Worm (Caenorhabditis elegans) whole organism, L1 larva: Measurements from ENCODE around the gene R08E3.3.
A peak's percentile ranks its signal among the peaks of the same experiment; 100 is the strongest.

Source experiments
- Y116A8C.19 ChIP-seq: sonication (generic microtip); optimal IDR thresholded peaks from 2 replicates; lab custom pipeline; 2016; ENCODE audit warnings: missing compliant biosample characterization, missing genetic modification characterization, borderline replicate concordance
- blmp-1 ChIP-seq: fragments of 150-350 bp; optimal IDR thresholded peaks from 2 replicates; lab custom pipeline; 2014; ENCODE audit warnings: missing biosample characterization, missing genetic modification characterization
- ceh-88 ChIP-seq: fragments of 200-800 bp; sonication (Bioruptor generic); IDR thresholded peaks from 2 replicates; pipeline ENCODE4 v1.3.6; 2022; ENCODE audit warnings: missing genetic modification characterization, missing compliant biosample characterization
- ces-1 ChIP-seq: fragments of 150-350 bp; optimal IDR thresholded peaks from 2 replicates; lab custom pipeline; 2014; ENCODE audit warnings: missing biosample characterization, missing genetic modification reagents, missing genetic modification characterization
- dsc-1 ChIP-seq: sonication (generic microtip); optimal IDR thresholded peaks from 2 replicates; lab custom pipeline; 2016; ENCODE audit warnings: mild to moderate bottlenecking, missing genetic modification characterization, missing compliant biosample characterization
- efl-1 ChIP-seq, 4 experiments: fragments of 150-350 bp; optimal IDR thresholded peaks in 3 of 4; peaks in 1 of 4; 1 replicate in 1 of 4; 2 replicates in 3 of 4; lab custom pipeline; 2014; ENCODE audit warnings: missing biosample characterization in 2 of 4, missing genetic modification characterization in 2 of 4, missing genetic modification reagents in 2 of 4
- egl-27 ChIP-seq, 2 experiments: fragments of 150-350 bp in 1 of 2; sonication (generic microtip); optimal IDR thresholded peaks; 3 replicates each; lab custom pipeline; 2017 to 2018; ENCODE audit warnings: missing biosample characterization in 2 of 2, missing genetic modification characterization in 2 of 2, missing genetic modification reagents in 2 of 2
- elt-2 ChIP-seq: sonication (generic microtip); optimal IDR thresholded peaks from 2 replicates; lab custom pipeline; 2016; ENCODE audit warnings: missing genetic modification characterization, mild to moderate bottlenecking, inconsistent platforms, missing compliant biosample characterization, missing genetic modification reagents
- elt-3 ChIP-seq, 6 experiments: fragments of 150-350 bp in 1 of 6; sonication (generic microtip); optimal IDR thresholded peaks; 2 replicates each; lab custom pipeline; 2017 to 2018; ENCODE audit warnings: missing biosample characterization in 6 of 6, missing genetic modification characterization in 6 of 6, inconsistent platforms in 1 of 6
- ets-5 ChIP-seq: fragments of 200-800 bp; sonication (Bioruptor generic); IDR thresholded peaks from 2 replicates; pipeline ENCODE4 v1.3.6; 2022; ENCODE audit warnings: missing genetic modification characterization, missing compliant biosample characterization
- fkh-10 ChIP-seq: sonication (generic microtip); optimal IDR thresholded peaks from 2 replicates; lab custom pipeline; 2017; ENCODE audit warnings: missing biosample characterization, missing genetic modification reagents, missing genetic modification characterization
- fkh-8 ChIP-seq: sonication (generic microtip); optimal IDR thresholded peaks from 2 replicates; lab custom pipeline; 2016; ENCODE audit warnings: mild to moderate bottlenecking, missing genetic modification characterization, missing compliant biosample characterization
- fos-1 ChIP-seq: fragments of 150-350 bp; optimal IDR thresholded peaks from 2 replicates; lab custom pipeline; 2014; ENCODE audit warnings: missing biosample characterization, missing genetic modification characterization
- jun-1 ChIP-seq: fragments of 150-350 bp; optimal IDR thresholded peaks from 2 replicates; lab custom pipeline; 2014; ENCODE audit warnings: missing biosample characterization, missing genetic modification reagents, missing genetic modification characterization
- lin-14 ChIP-seq: fragments of 200-800 bp; sonication (Bioruptor generic); optimal IDR thresholded peaks from 2 replicates; lab custom pipeline; 2018; ENCODE audit warnings: mild to moderate bottlenecking, missing genetic modification characterization, moderate library complexity, missing compliant biosample characterization
- lin-35 ChIP-seq, 2 experiments: fragments of 150-350 bp; optimal IDR thresholded peaks; 2 replicates each; lab custom pipeline; 2014; ENCODE audit warnings: missing biosample characterization in 2 of 2, missing genetic modification characterization in 2 of 2, missing genetic modification reagents in 2 of 2
- mab-9 ChIP-seq: fragments of 200-800 bp; sonication (Bioruptor generic); IDR thresholded peaks from 2 replicates; pipeline ENCODE4 v1.3.6; 2022; ENCODE audit warnings: missing genetic modification reagents, missing genetic modification characterization, missing compliant biosample characterization
- mef-2 ChIP-seq: fragments of 150-350 bp; optimal IDR thresholded peaks from 2 replicates; lab custom pipeline; 2014; ENCODE audit warnings: missing biosample characterization, missing genetic modification characterization
- mep-1 ChIP-seq: fragments of 150-350 bp; optimal IDR thresholded peaks from 2 replicates; lab custom pipeline; 2014; ENCODE audit warnings: missing biosample characterization, missing genetic modification characterization
- nhr-20 ChIP-seq: sonication (generic microtip); optimal IDR thresholded peaks from 2 replicates; lab custom pipeline; 2016; ENCODE audit warnings: mild to moderate bottlenecking, missing genetic modification characterization, missing compliant biosample characterization
- nhr-76 ChIP-seq: sonication (generic microtip); optimal IDR thresholded peaks from 2 replicates; lab custom pipeline; 2017; ENCODE audit warnings: missing biosample characterization, missing genetic modification characterization
- nhr-77 ChIP-seq: fragments of 150-350 bp; optimal IDR thresholded peaks from 2 replicates; lab custom pipeline; 2014; ENCODE audit warnings: missing biosample characterization, missing genetic modification characterization
- nhr-84 ChIP-seq: sonication (generic microtip); optimal IDR thresholded peaks from 2 replicates; lab custom pipeline; 2017; ENCODE audit warnings: missing biosample characterization, missing genetic modification characterization
- pax-3 ChIP-seq: fragments of 200-800 bp; sonication (Bioruptor generic); optimal IDR thresholded peaks from 2 replicates; lab custom pipeline; 2018; ENCODE audit warnings: mild to moderate bottlenecking, missing genetic modification characterization, moderate library complexity, missing compliant biosample characterization
- pqm-1 ChIP-seq: sonication (generic microtip); optimal IDR thresholded peaks from 3 replicates; lab custom pipeline; 2017; ENCODE audit warnings: missing biosample characterization, missing genetic modification characterization
- snpc-4 ChIP-seq: fragments of 150-350 bp; optimal IDR thresholded peaks from 2 replicates; lab custom pipeline; 2014; ENCODE audit warnings: missing biosample characterization, missing genetic modification characterization
- snu-23 ChIP-seq: sonication (generic microtip); optimal IDR thresholded peaks from 2 replicates; lab custom pipeline; 2016; ENCODE audit warnings: missing genetic modification characterization, missing compliant biosample characterization
- sptf-1 ChIP-seq: fragments of 150-350 bp; optimal IDR thresholded peaks from 2 replicates; lab custom pipeline; 2014; ENCODE audit warnings: missing biosample characterization, missing genetic modification characterization
- swsn-7 ChIP-seq: sonication (generic microtip); optimal IDR thresholded peaks from 2 replicates; lab custom pipeline; 2016; ENCODE audit warnings: missing genetic modification characterization, missing compliant biosample characterization
- unc-86 ChIP-seq: sonication (generic microtip); optimal IDR thresholded peaks from 2 replicates; lab custom pipeline; 2016; ENCODE audit warnings: missing genetic modification characterization, missing compliant biosample characterization
- unc-98 ChIP-seq: fragments of 200-800 bp; sonication (Bioruptor generic); IDR thresholded peaks from 2 replicates; pipeline ENCODE4 v1.3.6; 2022; ENCODE audit warnings: missing genetic modification characterization, missing compliant biosample characterization
- vab-15 ChIP-seq: sonication (generic microtip); optimal IDR thresholded peaks from 2 replicates; lab custom pipeline; 2017; ENCODE audit warnings: missing genotype, mild to moderate bottlenecking, missing genetic modification characterization, missing compliant biosample characterization
- xbp-1 ChIP-seq: sonication (generic microtip); optimal IDR thresholded peaks from 2 replicates; lab custom pipeline; 2016; ENCODE audit warnings: missing genetic modification characterization, missing compliant biosample characterization
- zip-4 ChIP-seq: fragments of 200-800 bp; sonication (Bioruptor generic); optimal IDR thresholded peaks from 2 replicates; lab custom pipeline; 2018; ENCODE audit warnings: mild to moderate bottlenecking, missing genetic modification characterization, moderate library complexity, missing compliant biosample characterization
- ztf-4 ChIP-seq: fragments of 150-350 bp; optimal IDR thresholded peaks from 2 replicates; lab custom pipeline; 2014; ENCODE audit warnings: missing biosample characterization, missing genetic modification characterization

R08E3.3 gene

ce11 chrX:4818872-4819271, 479 bp downstream of the R08E3.3 start:
- peak; percentile 87 for TF ChIP-seq pqm-1 (tag; lab: Kevin White, UChicago)
- no peak for TF ChIP-seq dsc-1 (tag; lab: Kevin White, UChicago)
- TF ChIP-seq zip-4 (GFP tag; lab: Kevin White, UChicago): no peak
- no peak for TF ChIP-seq sptf-1
- TF ChIP-seq lin-35 (GFP tag; optimal IDR thresholded peaks at IDR 0.05; lab: Kevin White, UChicago): peak in 1 of 2 experiments; percentile 27
- peak; percentile 73 for TF ChIP-seq elt-2 (tag; lab: Kevin White, UChicago)
- peak; percentile 10 for TF ChIP-seq nhr-20
- TF ChIP-seq Y116A8C.19: no peak
- no peak for TF ChIP-seq egl-27 (tag; optimal IDR thresholded peaks at IDR 0.05; lab: Kevin White, UChicago)

ce11 chrX:4821602-4822001, 3.2 kb downstream of the R08E3.3 start:
- TF ChIP-seq nhr-84 (tag; lab: Kevin White, UChicago): no peak
- no peak for TF ChIP-seq swsn-7 (tag; lab: Kevin White, UChicago)
- peak; percentile 33 for TF ChIP-seq elt-2 (tag; lab: Kevin White, UChicago)

ce11 chrX:4822262-4822661, 3.9 kb downstream of the R08E3.3 start, which contains the start of gene R08E3.1:
Gene R08E3.1, plus strand, starts transcription at chrX:4822647.
- peak; percentile 64 for TF ChIP-seq elt-2 (tag; lab: Kevin White, UChicago)
- TF ChIP-seq ztf-4 (tag; lab: Kevin White, UChicago): no peak

ce11 chrX:4840653-4841052, 22.3 kb downstream of the R08E3.3 start:
- no peak for TF ChIP-seq nhr-76 (tag; lab: Kevin White, UChicago)
- TF ChIP-seq mef-2: no peak
- TF ChIP-seq fkh-8 (tag; lab: Kevin White, UChicago): no peak
- TF ChIP-seq fkh-10 (GFP tag; lab: Kevin White, UChicago): no peak
- no peak for TF ChIP-seq ets-5 (GFP tag; lab: Robert Waterston, UW)
- no peak for TF ChIP-seq lin-14 (GFP tag; lab: Kevin White, UChicago)
- no peak for TF ChIP-seq pax-3 (tag; lab: Kevin White, UChicago)
- TF ChIP-seq mab-9 (GFP tag; lab: Robert Waterston, UW): no peak
- no peak for TF ChIP-seq mep-1 (tag; lab: Kevin White, UChicago)
- no peak for TF ChIP-seq egl-27 (tag; optimal IDR thresholded peaks at IDR 0.05; lab: Kevin White, UChicago)
- TF ChIP-seq snpc-4 (tag; lab: Kevin White, UChicago): no peak
- TF ChIP-seq snu-23 (GFP tag; lab: Kevin White, UChicago): no peak
- no peak for TF ChIP-seq jun-1 (tag; lab: Kevin White, UChicago)

ce11 chrX:4842305-4842704, 23.9 kb downstream of the R08E3.3 start:
- TF ChIP-seq elt-3 (tag; optimal IDR thresholded peaks at IDR 0.05; lab: Kevin White, UChicago) (no peak), fkh-8 (tag; lab: Kevin White, UChicago) (no peak), elt-2 (tag; lab: Kevin White, UChicago) (no peak), pax-3 (tag; lab: Kevin White, UChicago) (no peak), unc-98 (GFP tag; lab: Robert Waterston, UW) (no peak), unc-86 (tag; lab: Kevin White, UChicago) (no peak), ceh-88 (no peak), blmp-1 (no peak), lin-14 (GFP tag; lab: Kevin White, UChicago) (no peak), swsn-7 (tag; lab: Kevin White, UChicago) (no peak), xbp-1 (tag; lab: Kevin White, UChicago) (no peak), ces-1 (GFP tag; lab: Kevin White, UChicago) (no peak), vab-15 (tag; lab: Kevin White, UChicago) (no peak), efl-1 (optimal IDR thresholded peaks at IDR 0.05; lab: Kevin White, UChicago) (no peak), efl-1 (GFP tag; optimal IDR thresholded peaks at IDR 0.05 in 1 of 2; lab: Kevin White, UChicago) (no peak), mab-9 (GFP tag; lab: Robert Waterston, UW) (no peak), pqm-1 (tag; lab: Kevin White, UChicago) (no peak), fos-1 (tag; lab: Kevin White, UChicago) (no peak), nhr-77 (no peak)
